Fruit fly (Drosophila melanogaster) whole organism, adult: ENCODE measurements around the gene CG14259.

Source experiments
- CG11617 ChIP-seq: fragments of 200-800 bp; sonication (Bioruptor generic); optimal IDR thresholded peaks from 2 replicates; lab custom pipeline; 2017; ENCODE audit warnings: mild to moderate bottlenecking, missing biosample characterization, missing genetic modification reagents, missing genetic modification characterization
- CG12768 ChIP-seq: fragments of 200-800 bp; sonication (Bioruptor generic); optimal IDR thresholded peaks from 2 replicates; lab custom pipeline; 2017; ENCODE audit warnings: missing biosample characterization, missing genetic modification characterization, mild to moderate bottlenecking, moderate library complexity, missing genetic modification reagents
- CG14711 ChIP-seq: fragments of 200-800 bp; sonication (Bioruptor generic); optimal IDR thresholded peaks from 2 replicates; lab custom pipeline; 2018; ENCODE audit warnings: missing biosample characterization, mild to moderate bottlenecking, missing genetic modification characterization, moderate library complexity
- CG1620 ChIP-seq: fragments of 200-800 bp; sonication (Bioruptor generic); optimal IDR thresholded peaks from 2 replicates; lab custom pipeline; 2016; ENCODE audit warnings: missing biosample characterization, missing genetic modification characterization
- CG33017 ChIP-seq: fragments of 200-800 bp; sonication (Bioruptor generic); optimal IDR thresholded peaks from 2 replicates; lab custom pipeline; 2018; ENCODE audit warnings: missing biosample characterization, mild to moderate bottlenecking, missing genetic modification characterization, moderate library complexity
- CG5204 ChIP-seq: fragments of 200-800 bp; sonication (Bioruptor generic); optimal IDR thresholded peaks from 2 replicates; lab custom pipeline; 2016; ENCODE audit warnings: missing biosample characterization, missing genetic modification characterization
- CG7045 ChIP-seq: fragments of 200-800 bp; sonication (Bioruptor generic); optimal IDR thresholded peaks from 2 replicates; lab custom pipeline; 2017; ENCODE audit warnings: missing biosample characterization, mild to moderate bottlenecking, missing genetic modification characterization
- CG7101 ChIP-seq: fragments of 200-800 bp; sonication (Bioruptor generic); optimal IDR thresholded peaks from 2 replicates; lab custom pipeline; 2018; ENCODE audit warnings: missing biosample characterization, mild to moderate bottlenecking, missing genetic modification characterization, moderate library complexity
- Clk ChIP-seq: fragments of 200-800 bp; sonication (Bioruptor generic); optimal IDR thresholded peaks from 2 replicates; lab custom pipeline; 2017; ENCODE audit warnings: missing biosample characterization, missing genetic modification characterization
- Crg-1 ChIP-seq: fragments of 200-800 bp; sonication (Bioruptor generic); optimal IDR thresholded peaks from 2 replicates; lab custom pipeline; 2016; ENCODE audit warnings: missing biosample characterization, missing genetic modification characterization
- Hr96 ChIP-seq: fragments of 200-800 bp; sonication (Bioruptor generic); optimal IDR thresholded peaks from 2 replicates; lab custom pipeline; 2016; ENCODE audit warnings: missing biosample characterization, missing genetic modification characterization
- Mnt ChIP-seq: fragments of 200-800 bp; sonication (Bioruptor generic); optimal IDR thresholded peaks from 2 replicates; lab custom pipeline; 2016; ENCODE audit warnings: missing biosample characterization, mild to moderate bottlenecking, missing genetic modification characterization
- bab1 ChIP-seq: fragments of 200-800 bp; sonication (Bioruptor generic); optimal IDR thresholded peaks from 3 replicates; lab custom pipeline; 2019; ENCODE audit warnings: missing biosample characterization, mild to moderate bottlenecking, missing genetic modification characterization, moderate library complexity
- cic ChIP-seq: fragments of 200-800 bp; sonication (Bioruptor generic); optimal IDR thresholded peaks from 2 replicates; lab custom pipeline; 2017; ENCODE audit warnings: missing biosample characterization, mild to moderate bottlenecking, missing genetic modification characterization, moderate library complexity
- cnc ChIP-seq, 2 experiments: fragments of >200 bp; optimal IDR thresholded peaks; 2 replicates each; lab custom pipeline; 2017
- kay ChIP-seq: fragments of 200-800 bp; sonication (Bioruptor generic); peaks from one replicate; lab custom pipeline; 2016; ENCODE audit warnings: missing biosample characterization, missing genetic modification characterization, borderline replicate concordance
- ovo ChIP-seq: fragments of 200-800 bp; sonication (Bioruptor generic); optimal IDR thresholded peaks from 2 replicates; lab custom pipeline; 2016; ENCODE audit warnings: missing biosample characterization, missing genetic modification characterization
- pad ChIP-seq: fragments of 200-800 bp; sonication (Bioruptor generic); optimal IDR thresholded peaks from 3 replicates; lab custom pipeline; 2017; ENCODE audit warnings: missing biosample characterization, missing genetic modification characterization, mild to moderate bottlenecking, moderate library complexity, missing genetic modification reagents
- tj ChIP-seq: fragments of 200-800 bp; sonication (Bioruptor generic); optimal IDR thresholded peaks from 3 replicates; lab custom pipeline; 2017; ENCODE audit warnings: missing biosample characterization, mild to moderate bottlenecking, missing genetic modification characterization, moderate library complexity
- toe ChIP-seq: fragments of 200-800 bp; sonication (Bioruptor generic); optimal IDR thresholded peaks from 2 replicates; lab custom pipeline; 2016; ENCODE audit warnings: missing biosample characterization, missing genetic modification characterization

The CG14259 gene

DNA sequence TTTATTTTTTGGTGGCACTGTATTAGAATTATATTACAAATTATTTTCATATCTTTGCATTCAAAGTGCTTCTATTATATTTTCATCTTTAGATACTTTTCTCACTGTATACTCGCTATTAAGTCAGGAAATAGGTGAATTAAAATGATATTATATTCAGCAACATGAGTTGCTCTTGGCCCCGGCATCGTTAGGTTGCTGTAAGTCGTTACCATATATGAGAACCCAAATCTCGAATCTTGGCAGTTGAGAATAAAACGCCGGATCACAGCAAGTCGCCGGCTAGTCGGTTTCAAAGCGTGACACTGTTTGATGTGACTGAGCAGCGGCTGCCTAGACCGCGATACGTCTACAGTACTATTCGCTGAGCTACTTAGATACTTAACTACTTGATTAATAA, at the start of gene CG14259:
Gene CG14259 (plus strand): TSS at position 301 of the 400 bp plus-strand sequence.
- TF ChIP-seq cic (GFP tag; lab: Kevin White, UChicago) = no peak
- no peak for TF ChIP-seq CG12768 (GFP tag; lab: Kevin White, UChicago)
- TF ChIP-seq CG11617 (GFP tag; lab: Kevin White, UChicago) = no peak
- TF ChIP-seq bab1 (GFP tag; lab: Kevin White, UChicago) = no peak
- TF ChIP-seq tj (GFP tag; lab: Kevin White, UChicago) = no peak
- no peak for TF ChIP-seq CG14711
- no peak for TF ChIP-seq toe (GFP tag; lab: Kevin White, UChicago)
- no peak for TF ChIP-seq CG33017 (tag; lab: Kevin White, UChicago)
- TF ChIP-seq Mnt (GFP tag; lab: Kevin White, UChicago) = no peak

- no peak for TF ChIP-seq CG12768 (GFP tag; lab: Kevin White, UChicago)
- no peak for TF ChIP-seq Hr96 (GFP tag; lab: Kevin White, UChicago)
- TF ChIP-seq CG1620 (GFP tag; lab: Kevin White, UChicago) = no peak
- no peak for TF ChIP-seq CG5204 (GFP tag; lab: Kevin White, UChicago)
- TF ChIP-seq CG7045 (GFP tag; lab: Kevin White, UChicago) = no peak
- no peak for TF ChIP-seq Crg-1 (GFP tag; lab: Kevin White, UChicago)
- TF ChIP-seq pad (GFP tag; lab: Kevin White, UChicago) = no peak
- no peak for TF ChIP-seq toe (GFP tag; lab: Kevin White, UChicago)
- TF ChIP-seq cic (GFP tag; lab: Kevin White, UChicago) = no peak
- TF ChIP-seq kay = no peak
- no peak for TF ChIP-seq CG14711
- no peak for TF ChIP-seq cnc (optimal IDR thresholded peaks at IDR 0.05; lab: Kevin White, UChicago)
- no peak for TF ChIP-seq tj (GFP tag; lab: Kevin White, UChicago)
- no peak for TF ChIP-seq CG33017 (tag; lab: Kevin White, UChicago)
- TF ChIP-seq bab1 (GFP tag; lab: Kevin White, UChicago) = no peak
- TF ChIP-seq CG7101 (tag; lab: Kevin White, UChicago) = no peak
Measured at dm6 chr3R:27048561-27049270, 45.6 kb upstream of the CG14259 start, which contains the start of gene TwdlT. TwdlT (plus strand) TSS chr3R:27049220.

DNA sequence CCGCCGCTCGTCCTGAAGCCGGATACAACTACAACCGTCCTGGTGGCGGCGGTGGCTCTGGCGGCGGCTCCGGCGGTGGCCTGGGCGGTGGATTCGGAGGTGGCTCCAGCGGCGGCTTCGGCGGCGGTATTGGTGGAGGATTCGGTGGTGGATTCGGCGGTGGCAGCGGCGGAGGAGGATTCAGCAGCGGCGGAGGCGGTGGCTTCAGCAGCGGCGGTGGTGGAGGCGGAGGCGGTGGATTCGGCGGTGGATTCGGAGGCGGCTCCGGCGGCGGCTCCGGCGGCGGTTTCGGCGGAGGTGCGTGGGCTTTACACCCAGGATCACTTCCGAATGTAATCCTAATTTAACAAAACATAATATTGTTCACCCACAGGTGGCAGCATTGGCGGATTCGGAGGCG, 44.8 kb upstream of the CG14259 start:
- TF ChIP-seq cnc (optimal IDR thresholded peaks at IDR 0.05; lab: Kevin White, UChicago) = no peak
- no peak for TF ChIP-seq Mnt (GFP tag; lab: Kevin White, UChicago)
- no peak for TF ChIP-seq Clk
- TF ChIP-seq bab1 (GFP tag; lab: Kevin White, UChicago) = no peak
- TF ChIP-seq CG33017 (tag; lab: Kevin White, UChicago) = no peak
- TF ChIP-seq cic (GFP tag; lab: Kevin White, UChicago) = no peak
- no peak for TF ChIP-seq CG5204 (GFP tag; lab: Kevin White, UChicago)
- no peak for TF ChIP-seq Crg-1 (GFP tag; lab: Kevin White, UChicago)
- TF ChIP-seq kay = no peak
- TF ChIP-seq CG7045 (GFP tag; lab: Kevin White, UChicago) = no peak
- no peak for TF ChIP-seq CG14711
- TF ChIP-seq Hr96 (GFP tag; lab: Kevin White, UChicago) = no peak
- TF ChIP-seq ovo = no peak

- TF ChIP-seq pad (GFP tag; lab: Kevin White, UChicago) (no peak), CG7045 (GFP tag; lab: Kevin White, UChicago) (no peak), tj (GFP tag; lab: Kevin White, UChicago) (no peak), cnc (optimal IDR thresholded peaks at IDR 0.05; lab: Kevin White, UChicago) (no peak), toe (GFP tag; lab: Kevin White, UChicago) (no peak), CG11617 (GFP tag; lab: Kevin White, UChicago) (no peak), cic (GFP tag; lab: Kevin White, UChicago) (no peak), kay (no peak), CG14711 (no peak), CG5204 (GFP tag; lab: Kevin White, UChicago) (no peak), CG12768 (GFP tag; lab: Kevin White, UChicago) (no peak), Crg-1 (GFP tag; lab: Kevin White, UChicago) (no peak), CG33017 (tag; lab: Kevin White, UChicago) (no peak), bab1 (GFP tag; lab: Kevin White, UChicago) (no peak), Clk (no peak), ovo (no peak), CG1620 (GFP tag; lab: Kevin White, UChicago) (no peak), Hr96 (GFP tag; lab: Kevin White, UChicago) (no peak), CG7101 (tag; lab: Kevin White, UChicago) (no peak)
Measured at dm6 chr3R:27056152-27056551, 38.2 kb upstream of the CG14259 start.

DNA sequence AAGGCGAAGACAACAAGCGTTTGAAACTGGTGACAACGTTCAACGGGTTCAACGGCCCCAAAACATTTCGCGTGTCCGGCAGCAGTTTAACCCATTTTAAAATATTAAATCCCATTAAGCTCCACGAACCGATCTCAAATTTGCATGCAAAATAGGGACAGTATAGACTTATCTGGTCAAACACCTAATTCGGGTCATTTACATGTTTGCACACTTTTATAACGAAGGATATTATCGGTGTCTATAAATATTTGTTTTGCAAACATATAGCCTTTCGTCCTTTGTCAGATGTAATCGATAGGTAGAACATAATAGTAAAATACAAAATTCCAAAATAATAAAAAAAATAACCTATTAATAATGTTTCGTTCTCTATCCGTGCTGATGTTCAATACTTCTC, 32.4 kb upstream of the CG14259 start, which contains the start of gene CG34292:
Gene CG34292 (plus strand): TSS at position 301 of the 400 bp plus-strand sequence.
- no peak for TF ChIP-seq bab1 (GFP tag; lab: Kevin White, UChicago)
- no peak for TF ChIP-seq CG11617 (GFP tag; lab: Kevin White, UChicago)
- no peak for TF ChIP-seq ovo
- TF ChIP-seq toe (GFP tag; lab: Kevin White, UChicago) = no peak
- no peak for TF ChIP-seq CG12768 (GFP tag; lab: Kevin White, UChicago)
- TF ChIP-seq CG7101 (tag; lab: Kevin White, UChicago) = no peak
- TF ChIP-seq CG7045 (GFP tag; lab: Kevin White, UChicago) = no peak

dm6 chr3R:27064099-27064498, 30.2 kb upstream of the CG14259 start, which contains the start of gene Nep5:
Nep5 (minus strand) TSS chr3R:27064199.
- TF ChIP-seq ovo = no peak
- TF ChIP-seq kay = no peak
- TF ChIP-seq bab1 (GFP tag; lab: Kevin White, UChicago) = no peak
- TF ChIP-seq CG7045 (GFP tag; lab: Kevin White, UChicago) = no peak
- no peak for TF ChIP-seq CG12768 (GFP tag; lab: Kevin White, UChicago)
